Worm (Caenorhabditis elegans) whole organism, L2 larva: ENCODE data around the gene F47B10.6.
A peak's percentile ranks its signal among the peaks of the same experiment; 100 is the strongest.

Experiments used
- C34F6.9 ChIP-seq: fragments of 150-350 bp; optimal IDR thresholded peaks from 2 replicates; lab custom pipeline; 2014; ENCODE audit warnings: missing biosample characterization, missing genetic modification characterization
- F13H6.1 ChIP-seq: sonication (generic microtip); optimal IDR thresholded peaks from 2 replicates; lab custom pipeline; 2016; ENCODE audit warnings: missing genetic modification characterization, missing compliant biosample characterization
- R02D3.7 ChIP-seq: fragments of 150-350 bp; optimal IDR thresholded peaks from 2 replicates; lab custom pipeline; 2014; ENCODE audit warnings: missing biosample characterization, missing genetic modification characterization
- Y55F3AM.14 ChIP-seq: fragments of 200-800 bp; sonication (Bioruptor generic); optimal IDR thresholded peaks from 2 replicates; lab custom pipeline; 2018; ENCODE audit warnings: mild to moderate bottlenecking, missing genetic modification characterization, missing compliant biosample characterization
- ZK546.5 ChIP-seq: sonication (generic microtip); optimal IDR thresholded peaks from 2 replicates; lab custom pipeline; 2017; ENCODE audit warnings: missing biosample characterization, missing genetic modification characterization
- alr-1 ChIP-seq: fragments of 150-350 bp; optimal IDR thresholded peaks from 2 replicates; lab custom pipeline; 2014; ENCODE audit warnings: missing biosample characterization, missing genetic modification characterization
- aly-2 ChIP-seq: fragments of 150-350 bp; optimal IDR thresholded peaks from 2 replicates; lab custom pipeline; 2014; ENCODE audit warnings: missing biosample characterization, missing genetic modification characterization
- ama-1 ChIP-seq: fragments of 150-350 bp; optimal IDR thresholded peaks from 2 replicates; lab custom pipeline; 2018; ENCODE audit warnings: inconsistent platforms
- blmp-1 ChIP-seq: sonication (generic microtip); optimal IDR thresholded peaks from 2 replicates; lab custom pipeline; 2017; ENCODE audit warnings: missing genetic modification characterization, mild to moderate bottlenecking, missing compliant biosample characterization, antibody characterized with exemption, moderate library complexity; ENCODE audit not compliant: insufficient read depth
- crh-2 ChIP-seq: sonication (generic microtip); optimal IDR thresholded peaks from 2 replicates; lab custom pipeline; 2017; ENCODE audit warnings: missing biosample characterization, missing genetic modification characterization
- dmd-4 ChIP-seq: sonication (generic microtip); optimal IDR thresholded peaks from 2 replicates; lab custom pipeline; 2017; ENCODE audit warnings: missing biosample characterization, missing genetic modification characterization
- elt-1 ChIP-seq: fragments of 150-350 bp; optimal IDR thresholded peaks from 2 replicates; lab custom pipeline; 2014; ENCODE audit warnings: missing biosample characterization, missing genetic modification characterization
- elt-3 ChIP-seq: sonication (generic microtip); optimal IDR thresholded peaks from 2 replicates; lab custom pipeline; 2017; ENCODE audit warnings: missing biosample characterization, missing genetic modification characterization
- fos-1 ChIP-seq: fragments of 150-350 bp; optimal IDR thresholded peaks from 2 replicates; lab custom pipeline; 2014; ENCODE audit warnings: missing biosample characterization, missing genetic modification characterization
- lin-11 ChIP-seq: fragments of 150-350 bp; sonication (generic microtip); optimal IDR thresholded peaks from 2 replicates; lab custom pipeline; 2014; ENCODE audit warnings: missing biosample characterization, missing genetic modification characterization, inconsistent platforms, mixed read lengths
- lin-13 ChIP-seq: fragments of 150-350 bp; optimal IDR thresholded peaks from 2 replicates; lab custom pipeline; 2014; ENCODE audit warnings: missing biosample characterization, missing genetic modification reagents, missing genetic modification characterization
- lin-39 ChIP-seq: fragments of 150-350 bp; optimal IDR thresholded peaks from 2 replicates; lab custom pipeline; 2014; ENCODE audit warnings: missing biosample characterization, missing genetic modification reagents, missing genetic modification characterization
- lsy-2 ChIP-seq, 2 experiments: fragments of 150-350 bp in 1 of 2; sonication (generic microtip) in 1 of 2; optimal IDR thresholded peaks; 2 replicates each; lab custom pipeline; 2014 to 2017; ENCODE audit warnings: missing biosample characterization in 2 of 2, missing genetic modification characterization in 2 of 2
- mbf-1 ChIP-seq: sonication (generic microtip); optimal IDR thresholded peaks from 2 replicates; lab custom pipeline; 2017; ENCODE audit warnings: missing biosample characterization, missing genetic modification characterization
- mdl-1 ChIP-seq, 2 experiments: fragments of 150-350 bp in 1 of 2; sonication (generic microtip) in 1 of 2; optimal IDR thresholded peaks; 2 replicates each; lab custom pipeline; 2017; ENCODE audit warnings: missing biosample characterization in 2 of 2, missing genetic modification characterization in 2 of 2
- nhr-10 ChIP-seq: sonication (generic microtip); optimal IDR thresholded peaks from 2 replicates; lab custom pipeline; 2017; ENCODE audit warnings: missing biosample characterization, missing genetic modification characterization
- nhr-11 ChIP-seq: fragments of 150-350 bp; optimal IDR thresholded peaks from 2 replicates; lab custom pipeline; 2014; ENCODE audit warnings: missing biosample characterization, missing genetic modification characterization
- nhr-12 ChIP-seq: fragments of 150-350 bp; optimal IDR thresholded peaks from 2 replicates; lab custom pipeline; 2014; ENCODE audit warnings: missing biosample characterization, missing genetic modification characterization
- nhr-129 ChIP-seq: fragments of 150-350 bp; optimal IDR thresholded peaks from 2 replicates; lab custom pipeline; 2014; ENCODE audit warnings: missing biosample characterization, missing genetic modification characterization
- nhr-21 ChIP-seq: fragments of 150-350 bp; optimal IDR thresholded peaks from 2 replicates; lab custom pipeline; 2014; ENCODE audit warnings: missing biosample characterization, missing genetic modification characterization
- nhr-23 ChIP-seq: fragments of 150-350 bp; optimal IDR thresholded peaks from 2 replicates; lab custom pipeline; 2014; ENCODE audit warnings: missing biosample characterization, missing genetic modification reagents, missing genetic modification characterization
- nhr-237 ChIP-seq: fragments of 150-350 bp; optimal IDR thresholded peaks from 2 replicates; lab custom pipeline; 2014; ENCODE audit warnings: missing biosample characterization, missing genetic modification characterization
- nhr-25 ChIP-seq: fragments of 150-350 bp; sonication (generic microtip); optimal IDR thresholded peaks from 3 replicates; lab custom pipeline; 2014; ENCODE audit warnings: missing biosample characterization, missing genetic modification characterization
- nhr-6 ChIP-seq: fragments of 150-350 bp; optimal IDR thresholded peaks from 2 replicates; lab custom pipeline; 2014; ENCODE audit warnings: missing biosample characterization, missing genetic modification characterization
- peb-1 ChIP-seq: fragments of 150-350 bp; optimal IDR thresholded peaks from 2 replicates; lab custom pipeline; 2014; ENCODE audit warnings: missing biosample characterization, missing genetic modification characterization
- sem-4 ChIP-seq: fragments of 150-350 bp; optimal IDR thresholded peaks from 2 replicates; lab custom pipeline; 2014; ENCODE audit warnings: missing biosample characterization, missing genetic modification reagents, missing genetic modification characterization
- skn-1 ChIP-seq: sonication (generic microtip); optimal IDR thresholded peaks from 2 replicates; lab custom pipeline; 2017; ENCODE audit warnings: missing biosample characterization, missing genetic modification characterization
- sma-3 ChIP-seq: sonication (generic microtip); optimal IDR thresholded peaks from 2 replicates; lab custom pipeline; 2016; ENCODE audit warnings: missing genetic modification reagents, missing genetic modification characterization, missing compliant biosample characterization
- sma-9 ChIP-seq, 2 experiments: fragments of 150-350 bp in 1 of 2; sonication (generic microtip) in 1 of 2; optimal IDR thresholded peaks; 2 replicates each; lab custom pipeline; 2014 to 2016; ENCODE audit warnings: missing genetic modification characterization in 2 of 2, mild to moderate bottlenecking in 1 of 2, missing biosample characterization in 1 of 2, missing compliant biosample characterization in 1 of 2, missing genetic modification reagents in 1 of 2, moderate library complexity in 1 of 2
- snpc-4 ChIP-seq: fragments of 150-350 bp; optimal IDR thresholded peaks from 2 replicates; lab custom pipeline; 2014; ENCODE audit warnings: missing biosample characterization, missing genetic modification characterization
- unc-39 ChIP-seq: fragments of 150-350 bp; optimal IDR thresholded peaks from 2 replicates; lab custom pipeline; 2014; ENCODE audit warnings: missing biosample characterization, missing genetic modification characterization
- unc-55 ChIP-seq: fragments of 150-350 bp; sonication (generic microtip); optimal IDR thresholded peaks from 3 replicates; lab custom pipeline; 2014; ENCODE audit warnings: missing biosample characterization, missing genetic modification reagents, missing genetic modification characterization
- unc-62 ChIP-seq: fragments of 150-350 bp; optimal IDR thresholded peaks from 2 replicates; lab custom pipeline; 2014; ENCODE audit warnings: missing biosample characterization, missing genetic modification reagents, missing genetic modification characterization
- ztf-1 ChIP-seq: fragments of 200-800 bp; sonication (Bioruptor generic); conservative IDR thresholded peaks from 2 replicates; pipeline ENCODE4 v1.3.6; 2022; ENCODE audit warnings: missing genetic modification characterization, missing compliant biosample characterization
- ztf-11 ChIP-seq: sonication (generic microtip); optimal IDR thresholded peaks from 2 replicates; lab custom pipeline; 2017; ENCODE audit warnings: missing biosample characterization, missing genetic modification characterization
- ztf-4 ChIP-seq: fragments of 150-350 bp; optimal IDR thresholded peaks from 2 replicates; lab custom pipeline; 2014; ENCODE audit warnings: missing biosample characterization, missing genetic modification characterization

The F47B10.6 gene

ce11 chrX:10890965-10891364, 2.7 kb downstream of the F47B10.6 start, which contains the start of gene F47B10.4:
TSS of gene F47B10.4 (plus strand) at chrX:10891265.
- TF ChIP-seq crh-2 (tag; lab: Kevin White, UChicago) (no peak), lin-13 (GFP tag; lab: Kevin White, UChicago) (no peak), ZK546.5 (tag; lab: Kevin White, UChicago) (no peak), sem-4 (no peak), unc-39 (tag; lab: Kevin White, UChicago) (no peak), sma-3 (GFP tag; lab: Kevin White, UChicago) (no peak), lsy-2 (tag; optimal IDR thresholded peaks at IDR 0.05; lab: Kevin White, UChicago) (no peak), unc-55 (GFP tag; lab: Kevin White, UChicago) (no peak), elt-1 (tag; lab: Kevin White, UChicago) (no peak), nhr-21 (no peak), skn-1 (tag; lab: Kevin White, UChicago) (no peak), fos-1 (tag; lab: Kevin White, UChicago) (no peak), snpc-4 (tag; lab: Kevin White, UChicago) (no peak)
- TF ChIP-seq, all 48 proteins: peak for 0

- TF ChIP-seq aly-2 (tag; lab: Kevin White, UChicago) (no peak), alr-1 (no peak), lsy-2 (tag; optimal IDR thresholded peaks at IDR 0.05; lab: Kevin White, UChicago) (no peak), nhr-23 (tag; lab: Kevin White, UChicago) (no peak), R02D3.7 (tag; lab: Kevin White, UChicago) (no peak), fos-1 (tag; lab: Kevin White, UChicago) (no peak), unc-62 (GFP tag; lab: Kevin White, UChicago) (no peak), elt-3 (no peak)
Observed at ce11 chrX:10891890-10892289, 3.6 kb downstream of the F47B10.6 start, which contains the start of gene F47B10.3. TSS of gene F47B10.3 (plus strand) at chrX:10892190.

ce11 chrX:10896498-10896897, 8.2 kb downstream of the F47B10.6 start, which contains the start of gene haly-1:
TSS of gene haly-1 (minus strand) at chrX:10896598.
- TF ChIP-seq unc-62 (GFP tag; lab: Kevin White, UChicago) (no peak), F13H6.1 (tag; lab: Kevin White, UChicago) (no peak), elt-3 (no peak), skn-1 (tag; lab: Kevin White, UChicago) (no peak), ztf-4 (tag; lab: Kevin White, UChicago) (no peak), mdl-1 (tag; optimal IDR thresholded peaks at IDR 0.05; lab: Kevin White, UChicago) (no peak), ama-1 (lab: Kevin White, UChicago) (no peak), nhr-25 (tag; lab: Kevin White, UChicago) (no peak), fos-1 (tag; lab: Kevin White, UChicago) (no peak), ztf-11 (tag; lab: Kevin White, UChicago) (no peak), lin-13 (GFP tag; lab: Kevin White, UChicago) (no peak), blmp-1 (tag; lab: Kevin White, UChicago) (no peak), dmd-4 (no peak)

DNA sequence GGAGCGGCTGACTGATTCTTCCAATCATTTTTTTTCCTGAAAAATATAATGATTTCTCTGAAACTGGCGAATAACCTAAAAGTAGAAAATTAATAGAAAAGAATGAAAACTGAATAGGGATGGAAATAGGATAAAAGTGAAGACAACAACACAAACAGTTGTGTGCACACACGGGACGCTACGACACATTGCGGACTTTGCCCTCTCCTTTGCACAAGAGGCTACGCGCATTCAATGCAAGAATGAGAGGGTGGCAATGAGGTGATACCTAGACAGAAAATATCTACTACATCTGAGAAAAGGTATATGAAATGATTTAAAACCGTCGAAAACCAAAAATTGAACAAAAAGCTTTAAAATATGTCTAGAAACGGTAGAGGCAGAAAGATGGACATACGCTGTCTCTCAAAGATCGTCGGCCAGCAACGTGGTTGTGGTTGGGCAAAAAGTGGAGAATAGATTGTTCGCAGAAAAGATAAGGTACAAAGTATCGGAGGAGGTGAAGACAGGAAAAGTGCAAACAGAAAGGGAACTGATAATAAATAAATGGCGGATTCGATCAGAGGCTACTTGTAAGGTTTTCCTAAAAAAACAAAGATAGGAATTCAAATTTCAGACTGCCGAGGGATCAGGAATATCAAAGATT, 11.9 kb downstream of the F47B10.6 start, which contains the start of gene suca-1:
suca-1 (minus strand) TSS at position 36 of the 646 bp plus-strand sequence.
- TF ChIP-seq nhr-23 (tag; lab: Kevin White, UChicago) (no peak), lsy-2 (tag; optimal IDR thresholded peaks at IDR 0.05; lab: Kevin White, UChicago) (peak in 1 of 2 experiments; percentile 47), sma-9 (GFP tag; optimal IDR thresholded peaks at IDR 0.05; lab: Kevin White, UChicago) (peak; percentile 45), sma-9 (tag; optimal IDR thresholded peaks at IDR 0.05; lab: Kevin White, UChicago) (no peak), nhr-129 (peak; percentile 72), fos-1 (tag; lab: Kevin White, UChicago) (peak; percentile 53), nhr-6 (tag; lab: Kevin White, UChicago) (no peak), C34F6.9 (tag; lab: Kevin White, UChicago) (peak; percentile 35), nhr-237 (tag; lab: Kevin White, UChicago) (no peak), Y55F3AM.14 (GFP tag; lab: Kevin White, UChicago) (no peak), lin-13 (GFP tag; lab: Kevin White, UChicago) (peak; percentile 4), unc-62 (GFP tag; lab: Kevin White, UChicago) (no peak), dmd-4 (no peak), nhr-21 (no peak), elt-3 (no peak), ztf-11 (tag; lab: Kevin White, UChicago) (no peak), sma-3 (GFP tag; lab: Kevin White, UChicago) (peak; percentile 19), nhr-12 (tag; lab: Kevin White, UChicago) (no peak), aly-2 (tag; lab: Kevin White, UChicago) (no peak), nhr-10 (tag; lab: Kevin White, UChicago) (no peak), ZK546.5 (tag; lab: Kevin White, UChicago) (no peak), skn-1 (tag; lab: Kevin White, UChicago) (no peak), nhr-11 (no peak), mdl-1 (tag; optimal IDR thresholded peaks at IDR 0.05; lab: Kevin White, UChicago) (no peak), nhr-25 (tag; lab: Kevin White, UChicago) (peak; percentile 38), lin-11 (peak; percentile 37), snpc-4 (tag; lab: Kevin White, UChicago) (no peak), ztf-4 (tag; lab: Kevin White, UChicago) (no peak), ztf-1 (GFP tag; lab: Robert Waterston, UW) (no peak), alr-1 (no peak), F13H6.1 (tag; lab: Kevin White, UChicago) (peak; percentile 45), blmp-1 (tag; lab: Kevin White, UChicago) (no peak), peb-1 (tag; lab: Kevin White, UChicago) (no peak), unc-39 (tag; lab: Kevin White, UChicago) (no peak), lin-39 (tag; lab: Kevin White, UChicago) (no peak), mbf-1 (tag; lab: Kevin White, UChicago) (no peak)
